Worm (Caenorhabditis elegans): ENCODE data around the gene F43D2.6.

F43D2.6 gene

ce11 chrV:14648825-14649224 is 13.8 kb upstream of the F43D2.6 start:
- TF ChIP-seq nhr-129 (tag; optimal IDR thresholded peaks at IDR 0.05) = no peak
- no peak for TF ChIP-seq C34F6.9 (tag; optimal IDR thresholded peaks at IDR 0.05)
- TF ChIP-seq alr-1 (tag; optimal IDR thresholded peaks at IDR 0.05) = no peak
- no peak for TF ChIP-seq nhr-23 (tag; optimal IDR thresholded peaks at IDR 0.05)
- no peak for TF ChIP-seq lin-11 (tag; optimal IDR thresholded peaks at IDR 0.05)
- TF ChIP-seq nhr-12 (tag; optimal IDR thresholded peaks at IDR 0.05) = no peak
- no peak for TF ChIP-seq fos-1 (tag; optimal IDR thresholded peaks at IDR 0.05)
- TF ChIP-seq nhr-21 (tag; optimal IDR thresholded peaks at IDR 0.05) = no peak
- TF ChIP-seq nhr-77 (tag; optimal IDR thresholded peaks at IDR 0.05) = no peak
- no peak for TF ChIP-seq skn-1 (tag; optimal IDR thresholded peaks at IDR 0.05)
- TF ChIP-seq ama-1 (optimal IDR thresholded peaks at IDR 0.05) = no peak
- no peak for TF ChIP-seq mab-5 (tag; optimal IDR thresholded peaks at IDR 0.05)
- TF ChIP-seq gmeb-1 (tag; optimal IDR thresholded peaks at IDR 0.05) = no peak

DNA sequence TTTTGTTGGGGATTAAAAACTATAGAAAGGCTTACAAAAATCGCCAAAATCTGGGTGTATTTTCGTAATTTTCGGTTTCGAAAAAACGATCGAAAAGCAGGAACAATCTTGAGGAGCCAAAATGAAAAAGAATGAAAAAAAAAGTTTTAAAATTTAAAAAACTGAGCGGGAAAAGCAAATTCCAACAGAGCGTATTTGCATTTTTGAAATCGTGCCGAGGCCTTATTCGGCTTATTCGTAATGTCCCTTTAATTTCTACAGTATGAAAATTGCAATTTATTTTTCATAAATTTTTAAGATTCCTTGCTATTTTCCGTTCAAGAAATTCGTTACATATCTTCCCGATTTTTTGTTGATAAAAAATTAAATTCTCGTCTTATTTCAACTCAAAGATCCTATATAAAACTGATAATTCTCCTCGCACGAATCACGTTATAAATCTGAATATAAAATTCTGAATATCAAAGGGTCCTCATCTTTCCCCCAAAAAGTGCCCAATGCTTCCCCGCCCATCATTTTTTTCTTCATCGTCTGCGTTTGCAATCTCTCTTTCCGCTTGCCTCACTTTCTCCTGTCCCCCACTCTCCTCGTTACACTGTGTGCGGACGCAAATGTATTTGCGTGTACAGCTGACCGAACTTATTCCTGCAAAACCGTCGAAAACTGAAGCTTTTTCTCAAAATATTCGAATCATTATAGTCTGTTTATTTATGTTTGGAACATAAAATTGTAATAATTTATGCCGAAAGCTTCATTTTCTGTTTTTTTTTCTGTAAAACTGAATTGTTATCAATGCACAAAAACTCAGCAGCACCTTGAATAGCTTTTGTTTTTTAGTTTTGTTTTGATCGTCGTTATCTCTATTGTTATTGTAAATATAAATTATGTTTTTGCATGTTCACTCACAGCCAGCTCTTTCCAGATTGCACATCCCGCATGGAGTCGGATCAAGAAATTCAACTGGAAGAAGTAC is 11.1 kb upstream of the F43D2.6 start, which contains the start of the genes rfc-1 and pmp-3:
rfc-1 (minus strand) TSS at position 163 of the 973 bp plus-strand sequence.
pmp-3 (plus strand) TSS at position 923 of the 973 bp plus-strand sequence.
- TF ChIP-seq lin-13 (GFP tag; optimal IDR thresholded peaks at IDR 0.05) (no peak), alr-1 (tag; optimal IDR thresholded peaks at IDR 0.05) (no peak), peb-1 (tag; optimal IDR thresholded peaks at IDR 0.05) (no peak), C34F6.9 (tag; optimal IDR thresholded peaks at IDR 0.05) (peak; percentile 39), blmp-1 (tag; optimal IDR thresholded peaks at IDR 0.05; ENCODE audit: insufficient read depth) (peak; percentile 52), nhr-23 (tag; optimal IDR thresholded peaks at IDR 0.05) (no peak), Y55F3AM.14 (GFP tag; optimal IDR thresholded peaks at IDR 0.05) (no peak), aly-2 (tag; optimal IDR thresholded peaks at IDR 0.05) (no peak), F13H6.1 (tag; optimal IDR thresholded peaks at IDR 0.05) (peak; percentile 10), nhr-129 (tag; optimal IDR thresholded peaks at IDR 0.05) (peak; percentile 16), snpc-4 (tag; optimal IDR thresholded peaks at IDR 0.05) (no peak), ceh-82 (tag; optimal IDR thresholded peaks at IDR 0.05) (no peak), nhr-25 (tag; optimal IDR thresholded peaks at IDR 0.05) (peak; percentile 13), ZK546.5 (tag; optimal IDR thresholded peaks at IDR 0.05) (no peak), elt-1 (tag; optimal IDR thresholded peaks at IDR 0.05) (no peak), unc-55 (GFP tag; optimal IDR thresholded peaks at IDR 0.05) (peak; percentile 51), nhr-6 (tag; optimal IDR thresholded peaks at IDR 0.05) (no peak), unc-39 (tag; optimal IDR thresholded peaks at IDR 0.05) (no peak), mdl-1 (tag; optimal IDR thresholded peaks at IDR 0.05) (no peak), fos-1 (tag; optimal IDR thresholded peaks at IDR 0.05) (peak; percentile 21), nhr-237 (tag; optimal IDR thresholded peaks at IDR 0.05) (no peak), gmeb-1 (tag; optimal IDR thresholded peaks at IDR 0.05) (peak; percentile 84), nhr-12 (tag; optimal IDR thresholded peaks at IDR 0.05) (no peak), elt-3 (tag; optimal IDR thresholded peaks at IDR 0.05) (no peak), skn-1 (tag; optimal IDR thresholded peaks at IDR 0.05) (peak; percentile 2), R02D3.7 (tag; optimal IDR thresholded peaks at IDR 0.05) (no peak)

ce11 chrV:14642016-14642415 is 7.0 kb upstream of the F43D2.6 start:
- TF ChIP-seq ama-1 (optimal IDR thresholded peaks at IDR 0.05) (no peak), R02D3.7 (tag; optimal IDR thresholded peaks at IDR 0.05) (no peak), lin-11 (tag; optimal IDR thresholded peaks at IDR 0.05) (no peak), sma-3 (GFP tag; optimal IDR thresholded peaks at IDR 0.05) (no peak), C34F6.9 (tag; optimal IDR thresholded peaks at IDR 0.05) (no peak), nhr-77 (tag; optimal IDR thresholded peaks at IDR 0.05) (no peak), skn-1 (tag; optimal IDR thresholded peaks at IDR 0.05) (no peak), elt-1 (tag; optimal IDR thresholded peaks at IDR 0.05) (no peak), unc-55 (GFP tag; optimal IDR thresholded peaks at IDR 0.05) (no peak), ztf-4 (tag; optimal IDR thresholded peaks at IDR 0.05) (no peak), ztf-11 (tag; optimal IDR thresholded peaks at IDR 0.05) (no peak), nhr-25 (tag; optimal IDR thresholded peaks at IDR 0.05) (no peak), lin-13 (GFP tag; optimal IDR thresholded peaks at IDR 0.05) (no peak), gmeb-1 (tag; optimal IDR thresholded peaks at IDR 0.05) (no peak), nhr-12 (tag; optimal IDR thresholded peaks at IDR 0.05) (no peak)

DNA sequence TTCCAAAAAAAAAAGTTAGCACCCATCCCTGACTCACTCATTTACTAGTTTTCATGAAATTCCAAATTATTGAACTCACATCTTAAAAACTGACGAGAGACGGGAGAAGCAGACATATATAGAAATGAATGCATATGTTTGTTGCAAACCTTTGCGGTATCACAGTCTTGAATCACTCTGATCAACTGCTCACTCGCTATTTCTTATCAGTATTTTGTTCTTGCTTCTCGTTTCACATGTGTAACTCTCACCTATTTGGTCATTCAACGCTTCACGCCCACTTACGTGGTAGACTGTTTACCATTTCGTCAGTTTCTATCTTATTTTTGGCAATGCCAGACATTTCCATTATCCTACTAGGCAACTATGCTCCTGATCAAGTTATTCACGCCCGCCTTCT is 5.8 kb upstream of the F43D2.6 start, which contains the start of gene C54G10.1:
C54G10.1 (plus strand) TSS at position 333 of the 400 bp plus-strand sequence.
- TF ChIP-seq blmp-1 (tag; optimal IDR thresholded peaks at IDR 0.05; ENCODE audit: insufficient read depth) = no peak
- no peak for TF ChIP-seq nhr-237 (tag; optimal IDR thresholded peaks at IDR 0.05)
- TF ChIP-seq sma-3 (GFP tag; optimal IDR thresholded peaks at IDR 0.05) = no peak
- TF ChIP-seq lin-39 (tag; optimal IDR thresholded peaks at IDR 0.05) = no peak
- no peak for TF ChIP-seq unc-62 (GFP tag; optimal IDR thresholded peaks at IDR 0.05)
- no peak for TF ChIP-seq ztf-11 (tag; optimal IDR thresholded peaks at IDR 0.05)
- TF ChIP-seq alr-1 (tag; optimal IDR thresholded peaks at IDR 0.05) = no peak
- TF ChIP-seq lsy-2 (tag; optimal IDR thresholded peaks at IDR 0.05) = no peak
- no peak for TF ChIP-seq ceh-82 (tag; optimal IDR thresholded peaks at IDR 0.05)
- TF ChIP-seq nhr-21 (tag; optimal IDR thresholded peaks at IDR 0.05) = no peak
- TF ChIP-seq elt-3 (tag; optimal IDR thresholded peaks at IDR 0.05) = no peak
- no peak for TF ChIP-seq ZK546.5 (tag; optimal IDR thresholded peaks at IDR 0.05)
- no peak for TF ChIP-seq R02D3.7 (tag; optimal IDR thresholded peaks at IDR 0.05)
- TF ChIP-seq ceh-16 (tag; optimal IDR thresholded peaks at IDR 0.05) = no peak
- TF ChIP-seq unc-39 (tag; optimal IDR thresholded peaks at IDR 0.05) = no peak
- TF ChIP-seq dmd-4 (tag; optimal IDR thresholded peaks at IDR 0.05) = no peak
- no peak for TF ChIP-seq elt-1 (tag; optimal IDR thresholded peaks at IDR 0.05)
- peak; percentile 97 for TF ChIP-seq fos-1 (tag; optimal IDR thresholded peaks at IDR 0.05)
- peak; percentile 22 for TF ChIP-seq skn-1 (tag; optimal IDR thresholded peaks at IDR 0.05)
- TF ChIP-seq gmeb-1 (tag; optimal IDR thresholded peaks at IDR 0.05) = peak; percentile 33
- TF ChIP-seq nhr-6 (tag; optimal IDR thresholded peaks at IDR 0.05) = no peak
- TF ChIP-seq zag-1 (tag; optimal IDR thresholded peaks at IDR 0.05) = no peak
- no peak for TF ChIP-seq nhr-10 (tag; optimal IDR thresholded peaks at IDR 0.05)
- TF ChIP-seq ama-1 (optimal IDR thresholded peaks at IDR 0.05) = no peak
- TF ChIP-seq lin-13 (GFP tag; optimal IDR thresholded peaks at IDR 0.05) = no peak
- no peak for TF ChIP-seq lin-11 (tag; optimal IDR thresholded peaks at IDR 0.05)
- TF ChIP-seq sem-4 (tag; optimal IDR thresholded peaks at IDR 0.05) = no peak
